Fruit fly (Drosophila melanogaster) whole organism: ENCODE results near the gene Cpr62Bc.

Experiments used
- CG8478 ChIP-seq: fragments of >200 bp; optimal IDR thresholded peaks from 2 replicates; lab custom pipeline; 2018; ENCODE audit warnings: inconsistent platforms
- Dll ChIP-seq: fragments of >200 bp; optimal IDR thresholded peaks from 2 replicates; lab custom pipeline; 2017
- EcR ChIP-seq, 2 experiments: fragments of >200 bp; optimal IDR thresholded peaks; 2 replicates each; lab custom pipeline; 2017; ENCODE audit warnings: missing biosample characterization in 2 of 2, missing genetic modification characterization in 2 of 2, missing genetic modification reagents in 2 of 2
- pan ChIP-seq: fragments of >200 bp; optimal IDR thresholded peaks from 2 replicates; lab custom pipeline; 2017
- psq ChIP-seq: fragments of >200 bp; optimal IDR thresholded peaks from 2 replicates; lab custom pipeline; 2017
- usp ChIP-seq: fragments of >200 bp; optimal IDR thresholded peaks from 2 replicates; lab custom pipeline; 2017; ENCODE audit warnings: missing biosample characterization, missing genetic modification characterization, mixed read lengths

The Cpr62Bc gene

DNA sequence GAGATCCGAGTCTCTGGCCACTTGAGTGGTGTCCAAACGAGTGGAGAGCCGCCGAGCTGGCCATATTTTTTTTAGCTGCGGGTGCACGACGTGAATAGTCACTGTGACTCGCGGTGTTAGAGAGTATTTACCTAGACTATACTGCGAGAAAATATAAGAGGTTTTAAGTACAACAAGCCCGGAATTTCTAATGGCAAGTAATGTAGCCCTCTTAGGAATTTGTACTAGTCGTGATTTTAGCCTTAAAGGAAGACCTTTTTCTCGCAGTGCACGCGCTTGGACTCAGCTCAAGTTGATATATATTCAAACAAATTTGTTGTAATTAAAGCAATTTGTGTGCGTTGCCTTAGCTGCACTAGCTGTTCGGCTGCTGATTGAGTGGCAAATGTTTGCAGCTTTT lies 2.7 kb upstream of the Cpr62Bc start:
- TF ChIP-seq Dll (lab: Kevin White, UChicago) (no peak), psq (no peak), pan (lab: Kevin White, UChicago) (no peak), CG8478 (lab: Kevin White, UChicago) (no peak), EcR (GFP tag; optimal IDR thresholded peaks at IDR 0.05; lab: Kevin White, UChicago) (no peak), usp (no peak)

- no peak for TF ChIP-seq psq
- no peak for TF ChIP-seq usp
These were observed 6.8 kb downstream of the Cpr62Bc start, which contains the start of gene Cpr62Bb for dm6 chr3L:1835064-1835463. Cpr62Bb (minus strand) TSS chr3L:1835164.

- TF ChIP-seq Dll (lab: Kevin White, UChicago) (no peak), EcR (GFP tag; optimal IDR thresholded peaks at IDR 0.05; lab: Kevin White, UChicago) (peak in 1 of 2 experiments; percentile 33)
These were observed 10.1 kb downstream of the Cpr62Bc start, which contains the start of gene Cpr62Ba for dm6 chr3L:1831753-1832268. Cpr62Ba (minus strand) TSS chr3L:1831783.

DNA sequence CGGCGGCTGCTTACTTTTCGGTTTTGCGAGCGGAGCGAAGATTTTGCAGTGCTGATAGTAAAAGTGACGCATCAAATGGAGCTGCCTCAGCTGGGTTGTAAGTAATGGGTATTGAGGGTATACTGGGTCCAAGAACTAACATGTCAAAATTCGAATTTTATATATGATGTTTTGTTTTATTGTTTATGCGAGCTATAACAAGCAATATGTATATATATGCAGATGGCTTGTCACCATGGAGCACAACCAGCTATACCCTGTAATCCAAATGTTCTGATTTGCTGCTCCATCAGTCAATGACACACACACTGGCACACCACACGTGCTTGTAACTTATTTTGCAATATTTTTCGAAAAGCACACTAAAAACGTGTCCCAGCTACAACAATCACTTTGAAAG lies 12.3 kb downstream of the Cpr62Bc start:
- TF ChIP-seq pan (lab: Kevin White, UChicago) (peak; percentile 65), psq (no peak)

DNA sequence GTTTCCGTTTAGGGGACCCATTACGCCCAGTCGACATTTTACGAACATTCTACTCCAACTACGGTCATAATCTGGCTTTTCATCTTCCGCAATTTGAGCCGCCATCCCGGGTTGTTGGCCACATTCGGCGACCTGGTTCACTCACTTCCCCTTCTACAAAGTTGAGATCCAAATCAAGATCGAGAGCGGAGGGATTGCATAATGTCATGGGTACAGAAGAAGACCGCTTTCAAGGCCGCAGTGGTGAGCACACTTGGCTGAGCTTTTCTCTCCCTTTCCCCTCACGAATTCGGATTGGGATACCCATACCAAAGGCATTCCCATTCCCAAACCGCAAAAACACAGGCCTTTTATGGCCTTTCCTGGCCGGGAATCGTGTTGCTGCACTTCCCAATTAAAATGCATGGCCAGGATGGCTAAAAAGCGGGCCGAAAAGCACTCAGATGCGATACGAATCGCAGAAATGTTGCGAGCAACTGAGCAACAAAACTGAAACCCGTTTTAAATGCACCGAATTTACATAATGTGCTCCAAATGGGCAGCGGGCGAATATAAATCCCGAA lies 14.0 kb downstream of the Cpr62Bc start:
- TF ChIP-seq EcR (GFP tag; optimal IDR thresholded peaks at IDR 0.05; lab: Kevin White, UChicago) (no peak), CG8478 (lab: Kevin White, UChicago) (no peak), psq (no peak), usp (no peak), pan (lab: Kevin White, UChicago) (no peak), Dll (lab: Kevin White, UChicago) (no peak)

dm6 chr3L:1822365-1822764 lies 19.5 kb downstream of the Cpr62Bc start:
- TF ChIP-seq CG8478 (lab: Kevin White, UChicago) (no peak), Dll (lab: Kevin White, UChicago) (no peak), usp (no peak)

dm6 chr3L:1821140-1821539 lies 20.7 kb downstream of the Cpr62Bc start:
- no peak for TF ChIP-seq psq
- no peak for TF ChIP-seq CG8478 (lab: Kevin White, UChicago)
- no peak for TF ChIP-seq Dll (lab: Kevin White, UChicago)
- no peak for TF ChIP-seq usp
- no peak for TF ChIP-seq EcR (GFP tag; optimal IDR thresholded peaks at IDR 0.05; lab: Kevin White, UChicago)
- no peak for TF ChIP-seq pan (lab: Kevin White, UChicago)

DNA sequence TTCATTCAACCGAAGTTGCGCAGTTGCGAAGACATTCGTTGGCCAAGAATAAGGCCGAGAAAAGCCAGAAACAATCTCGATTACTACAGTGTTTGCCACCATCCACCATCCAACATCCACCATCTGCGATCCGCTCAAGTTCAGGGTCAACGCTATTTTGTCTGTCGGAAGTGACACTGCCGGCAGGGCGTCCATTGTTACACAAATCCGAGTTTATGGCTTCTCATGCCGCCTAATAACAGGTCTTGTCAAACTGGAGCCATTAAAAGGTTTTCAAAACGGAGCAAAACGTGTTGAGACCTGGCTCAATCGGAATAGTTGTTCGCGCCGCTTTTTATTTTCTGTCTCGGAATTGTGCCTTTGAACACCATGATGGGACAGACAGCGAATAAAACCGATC lies 23.1 kb downstream of the Cpr62Bc start:
- no peak for TF ChIP-seq usp
- TF ChIP-seq psq = no peak
- no peak for TF ChIP-seq CG8478 (lab: Kevin White, UChicago)
- no peak for TF ChIP-seq Dll (lab: Kevin White, UChicago)
- TF ChIP-seq pan (lab: Kevin White, UChicago) = no peak
- no peak for TF ChIP-seq EcR (GFP tag; optimal IDR thresholded peaks at IDR 0.05; lab: Kevin White, UChicago)

- TF ChIP-seq EcR (GFP tag; optimal IDR thresholded peaks at IDR 0.05; lab: Kevin White, UChicago) (no peak), CG8478 (lab: Kevin White, UChicago) (no peak), Dll (lab: Kevin White, UChicago) (no peak), pan (lab: Kevin White, UChicago) (no peak), usp (no peak), psq (no peak)
These were observed 24.5 kb downstream of the Cpr62Bc start for dm6 chr3L:1817405-1817804.

DNA sequence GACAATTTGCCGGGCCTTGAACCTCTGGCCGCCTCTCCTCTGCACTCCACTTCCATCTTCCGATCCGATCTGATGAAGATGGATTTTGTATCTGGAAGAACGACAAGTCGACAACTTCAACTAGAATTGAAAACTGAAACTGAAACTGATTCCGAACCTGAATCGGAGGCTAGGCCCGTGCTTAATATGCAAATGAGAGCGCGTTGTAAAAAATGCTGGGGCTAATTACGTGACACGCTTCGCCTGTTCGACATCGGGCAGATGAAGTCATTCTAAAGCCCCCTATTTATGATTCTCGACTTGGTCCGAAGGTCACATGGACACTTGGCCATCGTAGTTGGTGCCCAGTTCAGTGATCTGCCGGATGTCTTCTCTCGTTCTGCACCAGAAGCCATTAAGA lies 25.3 kb downstream of the Cpr62Bc start:
- TF ChIP-seq Dll (lab: Kevin White, UChicago) = no peak
- no peak for TF ChIP-seq CG8478 (lab: Kevin White, UChicago)
- no peak for TF ChIP-seq psq
- no peak for TF ChIP-seq EcR (GFP tag; optimal IDR thresholded peaks at IDR 0.05; lab: Kevin White, UChicago)
- TF ChIP-seq usp = no peak
- no peak for TF ChIP-seq pan (lab: Kevin White, UChicago)

DNA sequence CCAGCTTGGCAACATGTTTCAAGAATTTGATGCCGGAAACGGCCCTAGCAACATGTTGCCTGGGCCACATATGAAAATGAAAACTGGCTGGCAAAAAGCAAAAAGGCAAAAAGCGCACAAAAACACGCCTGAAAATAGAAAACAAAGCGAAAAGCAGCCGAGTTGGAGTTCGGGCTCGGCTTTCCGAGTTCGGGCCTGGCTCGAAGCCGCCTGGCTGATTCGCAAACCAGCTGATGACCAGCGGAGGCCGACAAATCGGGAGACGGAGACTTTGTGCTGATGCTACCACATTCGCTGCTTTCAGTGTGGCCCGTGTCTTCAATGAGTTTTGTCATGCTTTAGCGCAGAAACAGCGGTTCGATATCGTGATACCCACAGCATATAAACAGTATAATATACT lies 31.6 kb downstream of the Cpr62Bc start, which contains the start of gene GV1:
Gene GV1 (plus strand): TSS at position 301 of the 400 bp plus-strand sequence.
- TF ChIP-seq Dll (lab: Kevin White, UChicago) = no peak
- TF ChIP-seq usp = no peak
- no peak for TF ChIP-seq psq
- no peak for TF ChIP-seq CG8478 (lab: Kevin White, UChicago)
- TF ChIP-seq pan (lab: Kevin White, UChicago) = no peak
- no peak for TF ChIP-seq EcR (GFP tag; optimal IDR thresholded peaks at IDR 0.05; lab: Kevin White, UChicago)

DNA sequence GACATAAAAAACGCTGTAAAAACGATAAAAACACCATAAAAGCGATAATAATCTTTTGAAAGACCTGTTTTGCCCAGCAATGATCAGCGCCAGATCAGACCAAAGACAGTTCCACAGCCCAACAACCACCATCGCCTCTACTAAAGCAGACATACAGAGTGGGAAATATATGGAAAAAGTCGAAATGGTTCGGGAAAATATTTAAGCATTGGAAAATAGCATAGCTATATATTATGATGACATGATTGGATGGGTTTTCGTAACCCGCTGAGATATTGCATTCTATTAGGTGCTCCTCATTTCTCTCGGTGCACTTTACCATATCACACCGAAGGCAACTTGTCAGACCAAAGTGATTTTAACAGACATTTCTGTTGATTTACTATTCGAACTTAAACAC lies 33.3 kb downstream of the Cpr62Bc start:
- TF ChIP-seq EcR (GFP tag; optimal IDR thresholded peaks at IDR 0.05; lab: Kevin White, UChicago) (no peak), pan (lab: Kevin White, UChicago) (no peak), psq (no peak)

DNA sequence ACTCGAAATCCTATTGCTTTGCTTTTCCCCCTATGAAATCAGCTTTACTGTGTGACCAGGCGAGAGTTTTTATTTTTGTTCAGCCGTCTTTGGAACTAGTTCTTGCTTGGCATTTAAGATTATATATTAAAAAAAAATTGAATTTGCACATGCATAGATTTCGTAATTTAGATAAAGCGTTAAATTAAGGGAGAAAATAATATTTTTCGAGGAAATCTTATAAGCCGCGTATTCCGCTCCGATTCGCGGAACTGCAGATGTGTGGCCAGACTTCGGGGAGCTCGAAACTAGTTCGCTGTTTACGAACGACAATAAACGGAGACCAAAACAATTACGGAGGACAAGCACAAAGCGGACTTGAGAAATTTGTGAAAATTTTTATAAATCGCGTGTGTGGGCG lies 39.1 kb downstream of the Cpr62Bc start, which contains the start of the genes JTBR and CG42676:
Gene JTBR (minus strand): TSS at position 55 of the 400 bp plus-strand sequence.
Gene CG42676 (plus strand): TSS at position 306 of the 400 bp plus-strand sequence.
- TF ChIP-seq usp (no peak), psq (peak; percentile 57)
